Worm (Caenorhabditis elegans): ENCODE data around the gene B0353.1.

The B0353.1 gene

ce11 chrIII:535266-536107, 20.3 kb upstream of the B0353.1 start:
- TF ChIP-seq ces-1 (GFP tag; optimal IDR thresholded peaks at IDR 0.05) (no peak), nhr-237 (tag; optimal IDR thresholded peaks at IDR 0.05) (no peak), lsy-2 (tag; optimal IDR thresholded peaks at IDR 0.05) (peak in 1 of 2 experiments; percentile 49), Y75B8A.6 (GFP tag; IDR thresholded peaks at IDR 0.05) (no peak), Y48G9A.11 (GFP tag; IDR thresholded peaks at IDR 0.05) (0 out of 2 replicates have a peak, but pooled peaks have one; percentile 47), lim-7 (GFP tag; IDR thresholded peaks at IDR 0.05) (peak; percentile 74), nhr-41 (GFP tag; IDR thresholded peaks at IDR 0.05) (peak; percentile 63; the same call in 1 of the 2 replicates), nhr-28 (tag; optimal IDR thresholded peaks at IDR 0.05) (peak; percentile 39), mxl-2 (GFP tag; conservative IDR thresholded peaks at IDR 0.05) (no peak), spr-3 (GFP tag; optimal IDR thresholded peaks at IDR 0.05) (peak; percentile 64), ctbp-1 (GFP tag; IDR thresholded peaks at IDR 0.05) (0 out of 2 replicates have a peak, but pooled peaks have one; percentile 28), lir-3 (tag; optimal IDR thresholded peaks at IDR 0.05) (peak; percentile 56), pqm-1 (tag; optimal IDR thresholded peaks at IDR 0.05) (peak; percentile 41), madf-5 (GFP tag; IDR thresholded peaks at IDR 0.05) (peak in 1 of 2 experiments; percentile 67; a peak in 1 of 4 replicates), mdl-1 (tag; optimal IDR thresholded peaks at IDR 0.05) (no peak), php-3 (GFP tag; IDR thresholded peaks at IDR 0.05) (peak; percentile 88), Y5F2A.4 (GFP tag; optimal IDR thresholded peaks at IDR 0.05) (no peak), ceh-20 (GFP tag; IDR thresholded peaks at IDR 0.05) (peak; percentile 59; the same call in 1 of the 2 replicates), hmg-1.1 (GFP tag; IDR thresholded peaks at IDR 0.05) (peak; percentile 61), nhr-11 (tag; optimal IDR thresholded peaks at IDR 0.05) (no peak), madf-9 (GFP tag; conservative IDR thresholded peaks at IDR 0.05) (0 out of 2 replicates have a peak, but pooled peaks have one; percentile 54), duxl-1 (tag; optimal IDR thresholded peaks at IDR 0.05; ENCODE audit: poor library complexity) (no peak), mep-1 (tag; optimal IDR thresholded peaks at IDR 0.05) (peak; percentile 35), tag-97 (GFP tag; IDR thresholded peaks at IDR 0.05) (no peak), dmd-9 (GFP tag; IDR thresholded peaks at IDR 0.05) (peak; percentile 54; the same call in 1 of the 2 replicates), T26A8.4 (GFP tag; IDR thresholded peaks at IDR 0.05) (peak; percentile 76), egl-27 (tag; optimal IDR thresholded peaks at IDR 0.05) (no peak), lin-29 (GFP tag; IDR thresholded peaks at IDR 0.05) (no peak), nhr-48 (tag; optimal IDR thresholded peaks at IDR 0.05) (peak; percentile 61), mdt-29 (GFP tag; IDR thresholded peaks at IDR 0.05) (no peak), hlh-11 (tag; optimal IDR thresholded peaks at IDR 0.05) (peak; percentile 41), mxl-3 (GFP tag; optimal IDR thresholded peaks at IDR 0.05) (peak; percentile 11), nhr-102 (tag; optimal IDR thresholded peaks at IDR 0.05) (peak; percentile 51), dmd-8 (GFP tag; IDR thresholded peaks at IDR 0.05) (0 out of 2 replicates have a peak, but pooled peaks have one; percentile 58), arid-1 (GFP tag; conservative IDR thresholded peaks at IDR 0.05) (peak; percentile 55; the same call in 1 of the 2 replicates), lin-1 (GFP tag; IDR thresholded peaks at IDR 0.05) (0 out of 2 replicates have a peak, but pooled peaks have one; percentile 19), egl-43 (GFP tag; IDR thresholded peaks at IDR 0.05) (peak; percentile 72; the same call in 1 of the 2 replicates), dmd-6 (GFP tag; IDR thresholded peaks at IDR 0.05) (peak; percentile 84), attf-4 (tag; optimal IDR thresholded peaks at IDR 0.05) (no peak), ztf-7 (tag; optimal IDR thresholded peaks at IDR 0.05) (peak; percentile 16), daf-19 (GFP tag; conservative IDR thresholded peaks at IDR 0.05) (no peak), fos-1 (tag; optimal IDR thresholded peaks at IDR 0.05) (no peak), tra-1 (GFP tag; IDR thresholded peaks at IDR 0.05) (peak; percentile 72; the same call in 1 of the 2 replicates), unc-62 (GFP tag; optimal IDR thresholded peaks at IDR 0.05 in 1 of 2) (peak in 1 of 2 experiments; percentile 64), unc-62 (tag; optimal IDR thresholded peaks at IDR 0.05) (no peak), lin-13 (GFP tag; optimal IDR thresholded peaks at IDR 0.05) (no peak), ceh-28 (tag; optimal IDR thresholded peaks at IDR 0.05) (no peak), daf-16 (GFP tag; optimal IDR thresholded peaks at IDR 0.05) (peak in 1 of 2 experiments; percentile 80), daf-16 (tag; optimal IDR thresholded peaks at IDR 0.05) (peak; percentile 60)
